Worm (Caenorhabditis elegans) whole organism, late embryonic: Measurements from ENCODE around the gene srlf-17.

Experiments
- F13H6.1 ChIP-seq: sonication (generic microtip); optimal IDR thresholded peaks from 2 replicates; lab custom pipeline; 2016; ENCODE audit warnings: missing genetic modification characterization, missing compliant biosample characterization
- ama-1 ChIP-seq: fragments of 150-350 bp; optimal IDR thresholded peaks from 2 replicates; lab custom pipeline; 2014
- ceh-18 ChIP-seq: sonication (generic microtip); optimal IDR thresholded peaks from 2 replicates; lab custom pipeline; 2016; ENCODE audit warnings: missing genetic modification characterization, missing compliant biosample characterization
- ceh-19 ChIP-seq: fragments of 200-800 bp; sonication (Bioruptor generic); optimal IDR thresholded peaks from 2 replicates; lab custom pipeline; 2018; ENCODE audit warnings: mild to moderate bottlenecking, missing genetic modification characterization, missing compliant biosample characterization
- ceh-2 ChIP-seq: sonication (generic microtip); optimal IDR thresholded peaks from 2 replicates; lab custom pipeline; 2016; ENCODE audit warnings: missing genotype, missing genetic modification characterization, missing compliant biosample characterization
- ceh-22 ChIP-seq: sonication (generic microtip); optimal IDR thresholded peaks from 2 replicates; lab custom pipeline; 2017; ENCODE audit warnings: missing biosample characterization, missing genetic modification characterization
- ceh-30 ChIP-seq: fragments of 150-350 bp; optimal IDR thresholded peaks from 2 replicates; lab custom pipeline; 2014; ENCODE audit warnings: missing biosample characterization, missing genetic modification characterization
- ceh-34 ChIP-seq: sonication (generic microtip); optimal IDR thresholded peaks from 2 replicates; lab custom pipeline; 2016; ENCODE audit warnings: mild to moderate bottlenecking, missing genetic modification characterization, missing compliant biosample characterization
- ceh-45 ChIP-seq: fragments of 200-800 bp; sonication (Bioruptor generic); IDR thresholded peaks from 2 replicates; pipeline ENCODE4 v1.3.6; 2022; ENCODE audit warnings: missing genetic modification reagents, missing genetic modification characterization, missing compliant biosample characterization
- ceh-48 ChIP-seq: sonication (generic microtip); optimal IDR thresholded peaks from 2 replicates; lab custom pipeline; 2016; ENCODE audit warnings: missing genetic modification characterization, inconsistent platforms, missing compliant biosample characterization
- ceh-9 ChIP-seq: sonication (generic microtip); optimal IDR thresholded peaks from 2 replicates; lab custom pipeline; 2016; ENCODE audit warnings: mild to moderate bottlenecking, missing genetic modification characterization, inconsistent platforms, missing compliant biosample characterization
- che-1 ChIP-seq: sonication (generic microtip); optimal IDR thresholded peaks from 2 replicates; lab custom pipeline; 2016; ENCODE audit warnings: mild to moderate bottlenecking, missing genetic modification characterization, missing compliant biosample characterization
- dve-1 ChIP-seq: sonication (generic microtip); optimal IDR thresholded peaks from 2 replicates; lab custom pipeline; 2017; ENCODE audit warnings: antibody characterized with exemption, mild to moderate bottlenecking, missing genetic modification characterization, missing compliant biosample characterization
- elt-2 ChIP-seq: sonication (generic microtip); optimal IDR thresholded peaks from 2 replicates; lab custom pipeline; 2016; ENCODE audit warnings: missing genetic modification reagents, missing genetic modification characterization, missing compliant biosample characterization
- elt-4 ChIP-seq: sonication (generic microtip); optimal IDR thresholded peaks from 2 replicates; lab custom pipeline; 2016; ENCODE audit warnings: missing genetic modification characterization, missing compliant biosample characterization
- ets-4 ChIP-seq: sonication (generic microtip); optimal IDR thresholded peaks from 2 replicates; lab custom pipeline; 2016; ENCODE audit warnings: missing genetic modification characterization, missing compliant biosample characterization
- eyg-1 ChIP-seq: sonication (generic microtip); optimal IDR thresholded peaks from 2 replicates; lab custom pipeline; 2016; ENCODE audit warnings: missing genotype, missing genetic modification characterization, missing compliant biosample characterization
- fax-1 ChIP-seq: sonication (generic microtip); optimal IDR thresholded peaks from 2 replicates; lab custom pipeline; 2016; ENCODE audit warnings: missing genotype, missing genetic modification characterization, missing compliant biosample characterization
- fkh-10 ChIP-seq: fragments of 150-350 bp; optimal IDR thresholded peaks from 2 replicates; lab custom pipeline; 2014; ENCODE audit warnings: missing biosample characterization, missing genetic modification reagents, missing genetic modification characterization
- hlh-13 ChIP-seq: fragments of 200-800 bp; sonication (Bioruptor generic); optimal IDR thresholded peaks from 2 replicates; lab custom pipeline; 2018; ENCODE audit warnings: mild to moderate bottlenecking, missing genetic modification characterization, missing compliant biosample characterization
- lim-6 ChIP-seq: sonication (generic microtip); optimal IDR thresholded peaks from 2 replicates; lab custom pipeline; 2016; ENCODE audit warnings: missing genetic modification characterization, missing compliant biosample characterization
- lin-11 ChIP-seq: fragments of 200-800 bp; sonication (Bioruptor generic); optimal IDR thresholded peaks from 2 replicates; lab custom pipeline; 2018; ENCODE audit warnings: mild to moderate bottlenecking, missing genetic modification characterization, missing compliant biosample characterization
- madf-2 ChIP-seq: sonication (generic microtip); optimal IDR thresholded peaks from 2 replicates; lab custom pipeline; 2017; ENCODE audit warnings: missing genetic modification characterization, missing compliant biosample characterization
- nfya-1 ChIP-seq: sonication (generic microtip); optimal IDR thresholded peaks from 2 replicates; lab custom pipeline; 2017; ENCODE audit warnings: missing genetic modification characterization, mild to moderate bottlenecking, missing compliant biosample characterization, antibody characterized with exemption, moderate library complexity
- nhr-11 ChIP-seq: fragments of 150-350 bp; optimal IDR thresholded peaks from 2 replicates; lab custom pipeline; 2014; ENCODE audit warnings: missing biosample characterization, missing genetic modification characterization
- nhr-232 ChIP-seq: sonication (generic microtip); optimal IDR thresholded peaks from 2 replicates; lab custom pipeline; 2016; ENCODE audit warnings: missing genetic modification characterization, missing compliant biosample characterization
- pag-3 ChIP-seq: sonication (generic microtip); optimal IDR thresholded peaks from 2 replicates; lab custom pipeline; 2016; ENCODE audit warnings: missing compliant biosample characterization, missing genetic modification characterization, borderline replicate concordance
- pat-9 ChIP-seq: fragments of 200-800 bp; sonication (Bioruptor generic); optimal IDR thresholded peaks from 2 replicates; lab custom pipeline; 2018; ENCODE audit warnings: mild to moderate bottlenecking, missing genetic modification characterization, moderate library complexity, missing compliant biosample characterization
- pax-1 ChIP-seq: fragments of 150-350 bp; optimal IDR thresholded peaks from 2 replicates; lab custom pipeline; 2014; ENCODE audit warnings: missing biosample characterization, missing genetic modification characterization
- pha-4 ChIP-seq: fragments of 150-350 bp; optimal IDR thresholded peaks from 2 replicates; lab custom pipeline; 2018; ENCODE audit warnings: missing biosample characterization, missing genetic modification reagents, missing genetic modification characterization
- pqm-1 ChIP-seq: sonication (generic microtip); optimal IDR thresholded peaks from 2 replicates; lab custom pipeline; 2016; ENCODE audit warnings: missing genetic modification characterization, missing compliant biosample characterization
- pros-1 ChIP-seq: fragments of 150-350 bp; optimal IDR thresholded peaks from 2 replicates; lab custom pipeline; 2014; ENCODE audit warnings: missing biosample characterization, missing genetic modification reagents, missing genetic modification characterization
- ref-2 ChIP-seq: sonication (generic microtip); optimal IDR thresholded peaks from 2 replicates; lab custom pipeline; 2016; ENCODE audit warnings: missing genetic modification characterization, missing compliant biosample characterization
- sdc-2 ChIP-seq: sonication (generic microtip); optimal IDR thresholded peaks from 2 replicates; lab custom pipeline; 2016; ENCODE audit warnings: missing genotype, missing genetic modification characterization, missing compliant biosample characterization
- sox-2 ChIP-seq: fragments of 200-800 bp; sonication (Bioruptor generic); IDR thresholded peaks from 2 replicates; pipeline ENCODE4 v1.3.6; 2022; ENCODE audit warnings: missing genetic modification reagents, missing genetic modification characterization, missing compliant biosample characterization
- sox-4 ChIP-seq: sonication (generic microtip); optimal IDR thresholded peaks from 2 replicates; lab custom pipeline; 2017; ENCODE audit warnings: mild to moderate bottlenecking, missing genetic modification characterization, inconsistent platforms, missing compliant biosample characterization
- tbx-7 ChIP-seq: sonication (generic microtip); optimal IDR thresholded peaks from 2 replicates; lab custom pipeline; 2016; ENCODE audit warnings: missing genotype, missing genetic modification characterization, missing compliant biosample characterization
- unc-55 ChIP-seq: sonication (generic microtip); optimal IDR thresholded peaks from 2 replicates; lab custom pipeline; 2017; ENCODE audit warnings: missing biosample characterization, missing genetic modification reagents, missing genetic modification characterization
- zip-5 ChIP-seq: sonication (generic microtip); optimal IDR thresholded peaks from 2 replicates; lab custom pipeline; 2016; ENCODE audit warnings: missing genetic modification characterization, missing compliant biosample characterization
- ztf-16 ChIP-seq: sonication (generic microtip); optimal IDR thresholded peaks from 2 replicates; lab custom pipeline; 2017; ENCODE audit warnings: missing genetic modification characterization, missing compliant biosample characterization

The srlf-17 gene

DNA sequence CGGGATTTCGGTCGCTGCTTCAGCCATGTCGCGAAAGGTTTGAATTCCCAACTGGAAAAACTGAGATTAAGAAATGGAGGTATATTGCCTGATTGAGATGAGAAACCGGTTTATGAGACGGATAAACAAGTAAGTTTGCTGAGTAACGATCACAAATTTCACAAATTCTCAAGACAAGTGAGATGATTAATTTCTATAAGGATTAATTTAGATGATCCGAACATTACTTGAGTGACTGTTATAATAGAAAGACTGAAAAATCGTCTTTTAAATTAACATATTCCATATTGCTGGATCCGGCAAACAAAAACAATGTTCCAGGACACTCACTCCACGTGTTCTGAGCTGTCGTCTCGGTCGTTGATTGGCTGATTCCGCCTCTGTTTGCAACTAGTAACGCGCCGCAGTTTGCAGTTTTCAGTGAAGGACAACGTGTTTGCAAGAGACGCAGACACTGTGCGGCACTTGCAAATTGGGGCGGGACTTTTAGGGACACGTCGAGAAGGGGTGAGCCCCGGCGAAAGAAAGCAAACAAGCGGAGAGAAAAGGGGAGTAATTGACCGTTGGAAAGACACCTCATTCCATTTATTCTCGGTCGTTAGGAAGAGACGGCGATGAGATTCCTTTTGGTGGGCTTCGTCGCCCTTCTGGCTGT, 16.5 kb upstream of the srlf-17 start, which contains the start of the genes imp-2 and enpl-1 (continued):
- no peak for TF ChIP-seq eyg-1 (tag; lab: Kevin White, UChicago)
- TF ChIP-seq ceh-45 (GFP tag; lab: Robert Waterston, UW), result no peak
- TF ChIP-seq hlh-13 (GFP tag; lab: Kevin White, UChicago), result no peak
- TF ChIP-seq ref-2 (tag; lab: Kevin White, UChicago), result peak; percentile 85
- peak; percentile 50 for TF ChIP-seq ceh-2 (tag; lab: Kevin White, UChicago)
- TF ChIP-seq F13H6.1 (tag; lab: Kevin White, UChicago), result peak; percentile 39
- TF ChIP-seq lin-11 (tag; lab: Kevin White, UChicago), result no peak
- peak; percentile 100 for TF ChIP-seq nfya-1 (tag; lab: Kevin White, UChicago)
- TF ChIP-seq nhr-232 (tag; lab: Kevin White, UChicago), result no peak
- TF ChIP-seq ceh-34 (tag; lab: Kevin White, UChicago), result peak; percentile 80
- no peak for TF ChIP-seq ama-1 (lab: Kevin White, UChicago)
- no peak for TF ChIP-seq sox-2
- TF ChIP-seq lim-6 (tag; lab: Kevin White, UChicago), result no peak
- no peak for TF ChIP-seq pat-9 (tag; lab: Kevin White, UChicago)
- TF ChIP-seq ceh-9 (tag; lab: Kevin White, UChicago), result no peak
- TF ChIP-seq ceh-19, result peak; percentile 53
- peak; percentile 50 for TF ChIP-seq unc-55 (GFP tag; lab: Kevin White, UChicago)
- peak; percentile 51 for TF ChIP-seq dve-1 (tag; lab: Kevin White, UChicago)
- TF ChIP-seq ceh-18 (tag; lab: Kevin White, UChicago), result peak; percentile 61
- TF ChIP-seq fax-1 (tag; lab: Kevin White, UChicago), result no peak
- TF ChIP-seq nhr-11 (tag; lab: Kevin White, UChicago), result no peak
- no peak for TF ChIP-seq pha-4 (tag; lab: Kevin White, UChicago)
- TF ChIP-seq madf-2 (tag; lab: Kevin White, UChicago), result peak; percentile 28
- TF ChIP-seq pax-1, result peak; percentile 51
- peak; percentile 74 for TF ChIP-seq pros-1 (tag; lab: Kevin White, UChicago)
- peak; percentile 61 for TF ChIP-seq pqm-1 (tag; lab: Kevin White, UChicago)
- TF ChIP-seq zip-5 (tag; lab: Kevin White, UChicago), result no peak
- peak; percentile 51 for TF ChIP-seq sdc-2 (tag; lab: Kevin White, UChicago)
- TF ChIP-seq ets-4 (tag; lab: Kevin White, UChicago), result peak; percentile 11
- TF ChIP-seq ceh-48 (tag; lab: Kevin White, UChicago), result no peak
- no peak for TF ChIP-seq pag-3
- TF ChIP-seq che-1 (tag; lab: Kevin White, UChicago), result no peak
- TF ChIP-seq tbx-7 (tag; lab: Kevin White, UChicago), result peak; percentile 58
- peak; percentile 25 for TF ChIP-seq sox-4 (tag; lab: Kevin White, UChicago)
- TF ChIP-seq elt-4 (tag; lab: Kevin White, UChicago), result no peak

ce11 chrIV:11112641-11113040, 10.1 kb upstream of the srlf-17 start, which contains the start of gene clc-9:
Gene clc-9, plus strand, starts transcription at chrIV:11112941.
- TF ChIP-seq ceh-22 (no peak), sox-2 (no peak), pag-3 (no peak), ets-4 (tag; lab: Kevin White, UChicago) (no peak), ceh-2 (tag; lab: Kevin White, UChicago) (no peak), fkh-10 (GFP tag; lab: Kevin White, UChicago) (no peak), ztf-16 (no peak), elt-2 (tag; lab: Kevin White, UChicago) (no peak)
- TF ChIP-seq, all 69 proteins: peak for 0

DNA sequence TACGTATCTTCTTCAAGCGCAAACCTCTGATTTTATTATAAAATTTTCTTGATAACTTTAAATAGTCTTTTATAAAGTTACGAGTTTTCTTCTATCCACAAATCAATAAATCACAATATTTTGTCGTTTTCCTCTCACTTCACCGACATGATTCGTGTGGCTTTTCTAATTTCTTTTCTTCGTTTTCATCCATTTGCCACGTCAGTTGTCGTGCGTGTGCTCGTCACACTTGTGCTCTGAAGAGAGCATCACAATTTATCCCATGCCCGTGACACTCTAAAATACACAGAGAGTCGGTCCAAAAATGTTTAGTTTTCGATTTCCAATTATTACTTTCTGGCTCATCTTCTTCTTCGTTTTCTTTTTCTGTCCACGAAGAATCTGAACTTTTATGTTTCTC, 9.4 kb upstream of the srlf-17 start:
- no peak for TF ChIP-seq ceh-30 (tag; lab: Kevin White, UChicago)
